Fruit fly (Drosophila melanogaster): ENCODE data around the gene Gcat.

- TF ChIP-seq CG11294 (GFP tag; IDR thresholded peaks at IDR 0.05) = no peak
- no peak for TF ChIP-seq Gug (GFP tag; IDR thresholded peaks at IDR 0.05)
- no peak for TF ChIP-seq CG11762 (GFP tag; optimal IDR thresholded peaks at IDR 0.05; ENCODE audit: insufficient read depth)
- no peak for TF ChIP-seq OdsH (GFP tag; optimal IDR thresholded peaks at IDR 0.05)
- TF ChIP-seq CG3919 (GFP tag; optimal IDR thresholded peaks at IDR 0.05) = no peak
- no peak for TF ChIP-seq salr (GFP tag; optimal IDR thresholded peaks at IDR 0.05)
- TF ChIP-seq Blimp-1 (GFP tag; optimal IDR thresholded peaks at IDR 0.05) = no peak
- no peak for TF ChIP-seq fkh (GFP tag; optimal IDR thresholded peaks at IDR 0.05)
- no peak for TF ChIP-seq vri (GFP tag; optimal IDR thresholded peaks at IDR 0.05)
- TF ChIP-seq eg (GFP tag; IDR thresholded peaks at IDR 0.05) = no peak
- no peak for TF ChIP-seq CG6854 (GFP tag; optimal IDR thresholded peaks at IDR 0.05)
- TF ChIP-seq achi (GFP tag; optimal IDR thresholded peaks at IDR 0.05) = no peak
- TF ChIP-seq CG6792 (GFP tag; optimal IDR thresholded peaks at IDR 0.05) = no peak
Observed at dm6 chr3L:11831199-11831598, 30.5 kb upstream of the Gcat start.
